Fruit fly (Drosophila melanogaster): ENCODE measurements around the gene brk.

Gene brk

dm6 chrX:7300722-7301350, 6.9 kb upstream of the brk start (continued):
- TF ChIP-seq rib (GFP tag; IDR thresholded peaks at IDR 0.05), result peak; percentile 31; the same call in 1 of the 2 replicates
- peak; percentile 89 for TF ChIP-seq CG32767 (GFP tag; IDR thresholded peaks at IDR 0.05)
- TF ChIP-seq CG7357 (GFP tag; IDR thresholded peaks at IDR 0.05), result no peak
- peak; percentile 45; the same call in 1 of the 3 replicates for TF ChIP-seq Opbp (GFP tag; IDR thresholded peaks at IDR 0.05; ENCODE audit: partially characterized antibody)
- peak; percentile 39; the same call in 1 of the 3 replicates for TF ChIP-seq HLH4C (GFP tag; IDR thresholded peaks at IDR 0.05; ENCODE audit: partially characterized antibody)
- TF ChIP-seq CG1603 (tag; optimal IDR thresholded peaks at IDR 0.05), result no peak
- peak; percentile 93 for TF ChIP-seq CG6175 (GFP tag; IDR thresholded peaks at IDR 0.05)
- peak; percentile 98 for TF ChIP-seq CG17385 (GFP tag; optimal IDR thresholded peaks at IDR 0.05)
- peak; percentile 40; the same call in 1 of the 2 replicates for TF ChIP-seq Bgb (GFP tag; IDR thresholded peaks at IDR 0.05; ENCODE audit: partially characterized antibody)
- TF ChIP-seq CG4730 (GFP tag; IDR thresholded peaks at IDR 0.05), result no peak
- TF ChIP-seq CG18599 (GFP tag; optimal IDR thresholded peaks at IDR 0.05), result peak; percentile 31
- TF ChIP-seq Doc2 (GFP tag; IDR thresholded peaks at IDR 0.05), result no peak
- TF ChIP-seq ttk (GFP tag; IDR thresholded peaks at IDR 0.05), result peak; percentile 25; the same call in 1 of the 2 replicates
- no peak for TF ChIP-seq pfk (GFP tag; optimal IDR thresholded peaks at IDR 0.05)
- TF ChIP-seq HLHmδ (GFP tag; optimal IDR thresholded peaks at IDR 0.05), result peak; percentile 62
- TF ChIP-seq kay (GFP tag; optimal IDR thresholded peaks at IDR 0.05), result peak; percentile 49
- no peak for TF ChIP-seq Lim3 (GFP tag; IDR thresholded peaks at IDR 0.05)
- no peak for TF ChIP-seq Hr39 (optimal IDR thresholded peaks at IDR 0.05)
- TF ChIP-seq Sry-δ (GFP tag; optimal IDR thresholded peaks at IDR 0.05), result no peak
- TF ChIP-seq jing (GFP tag; optimal IDR thresholded peaks at IDR 0.05), result no peak
- TF ChIP-seq sqz (GFP tag; optimal IDR thresholded peaks at IDR 0.05), result peak; percentile 86
- no peak for TF ChIP-seq z (GFP tag; IDR thresholded peaks at IDR 0.05)
- no peak for TF ChIP-seq CG11085 (GFP tag; IDR thresholded peaks at IDR 0.05)
- peak; percentile 46 for TF ChIP-seq psq (GFP tag; optimal IDR thresholded peaks at IDR 0.05)
- 0 out of 2 replicates have a peak, but pooled peaks have one; percentile 16 for TF ChIP-seq amos (GFP tag; IDR thresholded peaks at IDR 0.05; ENCODE audit: partially characterized antibody)
- 0 out of 2 replicates have a peak, but pooled peaks have one; percentile 24 for TF ChIP-seq sna (GFP tag; IDR thresholded peaks at IDR 0.05; ENCODE audit: partially characterized antibody)
- TF ChIP-seq chinmo (GFP tag; IDR thresholded peaks at IDR 0.05; ENCODE audit: partially characterized antibody), result peak; percentile 97
- 0 out of 3 replicates have a peak, but pooled peaks have one; percentile 51 for TF ChIP-seq CG11456 (GFP tag; IDR thresholded peaks at IDR 0.05)
- TF ChIP-seq CG17612 (GFP tag; IDR thresholded peaks at IDR 0.05), result no peak
- peak; percentile 51 for TF ChIP-seq CG10543 (GFP tag; optimal IDR thresholded peaks at IDR 0.05)
- TF ChIP-seq Rfx (GFP tag; IDR thresholded peaks at IDR 0.05), result peak; percentile 18; the same call in 1 of the 2 replicates
- no peak for TF ChIP-seq CG7839 (tag; optimal IDR thresholded peaks at IDR 0.05)
- peak; percentile 7 for TF ChIP-seq CG8478 (optimal IDR thresholded peaks at IDR 0.05)
- peak; percentile 16; the same call in 1 of the 2 replicates for TF ChIP-seq HLH3B (GFP tag; IDR thresholded peaks at IDR 0.05)
- 0 out of 3 replicates have a peak, but pooled peaks have one; percentile 8 for TF ChIP-seq CG34422 (GFP tag; IDR thresholded peaks at IDR 0.05)
- TF ChIP-seq CG12769 (tag; optimal IDR thresholded peaks at IDR 0.05), result peak; percentile 40
- no peak for TF ChIP-seq Fer2 (tag; optimal IDR thresholded peaks at IDR 0.05)

- peak; percentile 46 for TF ChIP-seq CG8281 (tag; optimal IDR thresholded peaks at IDR 0.05)
- TF ChIP-seq sd (tag; optimal IDR thresholded peaks at IDR 0.05), result no peak
- TF ChIP-seq tin (GFP tag; optimal IDR thresholded peaks at IDR 0.05), result peak; percentile 36
- peak; percentile 43 for TF ChIP-seq CG17829 (tag; optimal IDR thresholded peaks at IDR 0.05)
- TF ChIP-seq CG13775 (GFP tag; optimal IDR thresholded peaks at IDR 0.05), result peak; percentile 50
- TF ChIP-seq CG5180 (GFP tag; optimal IDR thresholded peaks at IDR 0.05), result peak; percentile 50
- TF ChIP-seq CG13424 (tag; optimal IDR thresholded peaks at IDR 0.05), result peak; percentile 81
- TF ChIP-seq CG6813 (GFP tag; optimal IDR thresholded peaks at IDR 0.05), result peak; percentile 32
- no peak for TF ChIP-seq pan (optimal IDR thresholded peaks at IDR 0.05)
- peak in 1 of 2 experiments; percentile 73 for TF ChIP-seq pan (GFP tag; optimal IDR thresholded peaks at IDR 0.05 in 1 of 2, IDR thresholded peaks at IDR 0.05 in 1 of 2)
- TF ChIP-seq CG7987 (GFP tag; optimal IDR thresholded peaks at IDR 0.05), result no peak
- peak; percentile 43 for TF ChIP-seq CG1602 (GFP tag; optimal IDR thresholded peaks at IDR 0.05)
These were observed 6.1 kb upstream of the brk start for dm6 chrX:7301351-7302328.
